Fruit fly (Drosophila melanogaster) whole organism, embryonic: ENCODE measurements around the gene Ttc19.

ENCODE experiments used
- Awh ChIP-seq: fragments of 200-800 bp; sonication (Bioruptor generic); IDR thresholded peaks from 2 replicates; pipeline ENCODE4, ENCODE4 v1.3.6; 2022; ENCODE audit warnings: missing biosample characterization, missing genetic modification characterization
- CG10267 ChIP-seq: fragments of 200-800 bp; sonication (Bioruptor generic); optimal IDR thresholded peaks from 2 replicates; lab custom pipeline; 2018; ENCODE audit warnings: missing biosample characterization, mild to moderate bottlenecking, missing genetic modification characterization, moderate library complexity
- CG10321 ChIP-seq: fragments of 200-800 bp; sonication (Bioruptor generic); IDR thresholded peaks from 2 replicates; pipeline ENCODE4 v1.3.6; 2022; ENCODE audit warnings: missing biosample characterization, missing genetic modification characterization
- CG10462 ChIP-seq: fragments of 200-800 bp; sonication (Bioruptor generic); optimal IDR thresholded peaks from 2 replicates; lab custom pipeline; 2016; ENCODE audit warnings: missing biosample characterization, missing genetic modification characterization
- CG10543 ChIP-seq: fragments of 200-800 bp; sonication (Bioruptor generic); optimal IDR thresholded peaks from 3 replicates; lab custom pipeline; 2017; ENCODE audit warnings: missing biosample characterization, mild to moderate bottlenecking, missing genetic modification characterization, moderate library complexity
- CG10565 ChIP-seq: fragments of 200-800 bp; sonication (Bioruptor generic); optimal IDR thresholded peaks from 3 replicates; lab custom pipeline; 2016; ENCODE audit warnings: missing biosample characterization, mild to moderate bottlenecking, missing genetic modification characterization
- CG12071 ChIP-seq: fragments of 200-800 bp; sonication (Bioruptor generic); optimal IDR thresholded peaks from 3 replicates; lab custom pipeline; 2018; ENCODE audit warnings: missing biosample characterization, mild to moderate bottlenecking, missing genetic modification characterization
- CG13296 ChIP-seq: fragments of 200-800 bp; sonication (Bioruptor generic); optimal IDR thresholded peaks from 3 replicates; lab custom pipeline; 2018; ENCODE audit warnings: missing biosample characterization, mild to moderate bottlenecking, missing genetic modification characterization
- CG15601 ChIP-seq: fragments of 200-800 bp; sonication (Bioruptor generic); optimal IDR thresholded peaks from 3 replicates; lab custom pipeline; 2019; ENCODE audit warnings: missing biosample characterization, mild to moderate bottlenecking, missing genetic modification characterization, moderate library complexity
- CG15696 ChIP-seq: fragments of 200-800 bp; sonication (Bioruptor generic); optimal IDR thresholded peaks from 2 replicates; lab custom pipeline; 2019; ENCODE audit warnings: missing biosample characterization, mild to moderate bottlenecking, missing genetic modification characterization, moderate library complexity
- CG16815 ChIP-seq: fragments of 200-800 bp; sonication (Bioruptor generic); optimal IDR thresholded peaks from 3 replicates; lab custom pipeline; 2017; ENCODE audit warnings: missing biosample characterization, mild to moderate bottlenecking, missing genetic modification characterization
- CG18262 ChIP-seq: fragments of 200-800 bp; optimal IDR thresholded peaks from 3 replicates; lab custom pipeline; 2019; ENCODE audit warnings: missing biosample characterization, mild to moderate bottlenecking, missing genetic modification characterization, moderate library complexity
- CG3726 ChIP-seq: fragments of 200-800 bp; sonication (Bioruptor generic); IDR thresholded peaks from 3 replicates; pipeline ENCODE4, ENCODE4 v1.3.6; 2022; ENCODE audit warnings: missing biosample characterization, missing genetic modification characterization
- CG42726 ChIP-seq: fragments of 200-800 bp; sonication (Bioruptor generic); IDR thresholded peaks from 2 replicates; pipeline ENCODE4 v1.3.6; 2022; ENCODE audit warnings: missing biosample characterization, missing genetic modification characterization; ENCODE audit not compliant: partially characterized antibody
- CG5180 ChIP-seq: fragments of 200-800 bp; sonication (Bioruptor generic); optimal IDR thresholded peaks from 3 replicates; lab custom pipeline; 2017; ENCODE audit warnings: missing biosample characterization, missing genetic modification characterization, mild to moderate bottlenecking, moderate library complexity, missing genetic modification reagents
- CG5953 ChIP-seq: fragments of 200-800 bp; sonication (Bioruptor generic); IDR thresholded peaks from 2 replicates; pipeline ENCODE4 v1.3.6; 2022; ENCODE audit warnings: missing biosample characterization, missing genetic modification characterization
- CG8290 ChIP-seq, 3 experiments: fragments of 200-800 bp; sonication (Bioruptor generic); optimal IDR thresholded peaks; 2 replicates each; lab custom pipeline; 2016 to 2019; ENCODE audit warnings: missing biosample characterization in 3 of 3, missing genetic modification characterization in 3 of 3, mild to moderate bottlenecking in 2 of 3, moderate library complexity in 1 of 3
- CG8478 ChIP-seq: fragments of >200 bp; optimal IDR thresholded peaks from 2 replicates; lab custom pipeline; 2018
- CG9817 ChIP-seq: fragments of 200-800 bp; sonication (Bioruptor generic); optimal IDR thresholded peaks from 2 replicates; lab custom pipeline; 2018; ENCODE audit warnings: missing biosample characterization, mild to moderate bottlenecking, missing genetic modification characterization, moderate library complexity
- CkIIα-i1 ChIP-seq: fragments of 200-800 bp; sonication (Bioruptor generic); IDR thresholded peaks from 2 replicates; pipeline ENCODE4 v1.3.6; 2022; ENCODE audit warnings: missing biosample characterization, missing genetic modification characterization
- Dbx ChIP-seq: fragments of 200-800 bp; sonication (Bioruptor generic); IDR thresholded peaks from 3 replicates; pipeline ENCODE4 v1.3.6; 2022; ENCODE audit warnings: missing biosample characterization, missing genetic modification characterization
- Dfd ChIP-seq, 2 experiments: fragments of >200 bp; optimal IDR thresholded peaks; 2 replicates each; lab custom pipeline; 2017; ENCODE audit warnings: missing biosample characterization in 2 of 2, missing genetic modification characterization in 2 of 2
- Gsc ChIP-seq: fragments of 200-800 bp; sonication (Bioruptor generic); IDR thresholded peaks from 2 replicates; pipeline ENCODE4 v1.3.6; 2022; ENCODE audit warnings: missing biosample characterization, missing genetic modification characterization
- Hand ChIP-seq: fragments of 200-800 bp; sonication (Bioruptor generic); optimal IDR thresholded peaks from 2 replicates; lab custom pipeline; 2017; ENCODE audit warnings: mild to moderate bottlenecking, missing biosample characterization, missing genetic modification reagents, missing genetic modification characterization
- Hey ChIP-seq: fragments of 200-800 bp; sonication (Bioruptor generic); optimal IDR thresholded peaks from 3 replicates; lab custom pipeline; 2018; ENCODE audit warnings: missing biosample characterization, mild to moderate bottlenecking, missing genetic modification characterization
- Lim3 ChIP-seq: fragments of 200-800 bp; sonication (Bioruptor generic); IDR thresholded peaks from 2 replicates; pipeline ENCODE4 v1.3.6; 2022; ENCODE audit warnings: missing biosample characterization, missing genetic modification characterization
- MBD-R2 ChIP-seq: fragments of 200-800 bp; sonication (Bioruptor generic); IDR thresholded peaks from 2 replicates; pipeline ENCODE4 v1.3.6; 2022; ENCODE audit warnings: missing biosample characterization, missing genetic modification characterization
- MESR4 ChIP-seq: fragments of 200-800 bp; sonication (Bioruptor generic); optimal IDR thresholded peaks from 2 replicates; lab custom pipeline; 2018; ENCODE audit warnings: missing biosample characterization, mild to moderate bottlenecking, missing genetic modification characterization, moderate library complexity
- MTF-1 ChIP-seq: fragments of 200-800 bp; sonication (Bioruptor generic); optimal IDR thresholded peaks from 2 replicates; lab custom pipeline; 2018; ENCODE audit warnings: missing biosample characterization, mild to moderate bottlenecking, missing genetic modification characterization, borderline replicate concordance
- Myb ChIP-seq: fragments of 200-800 bp; sonication (Bioruptor generic); optimal IDR thresholded peaks from 2 replicates; lab custom pipeline; 2016; ENCODE audit warnings: missing biosample characterization, missing genetic modification characterization
- Nf-YC ChIP-seq: fragments of 200-800 bp; optimal IDR thresholded peaks from 3 replicates; lab custom pipeline; 2019; ENCODE audit warnings: missing biosample characterization, mild to moderate bottlenecking, missing genetic modification characterization, moderate library complexity
- Oli ChIP-seq: fragments of 200-800 bp; sonication (Bioruptor generic); optimal IDR thresholded peaks from 2 replicates; lab custom pipeline; 2018; ENCODE audit warnings: missing biosample characterization, mild to moderate bottlenecking, missing genetic modification characterization, moderate library complexity
- Opbp ChIP-seq: fragments of 200-800 bp; sonication (Bioruptor generic); IDR thresholded peaks from 3 replicates; pipeline ENCODE4 v1.3.6; 2022; ENCODE audit warnings: missing biosample characterization, missing genetic modification characterization; ENCODE audit not compliant: partially characterized antibody
- Poxn ChIP-seq: fragments of 200-800 bp; sonication (Bioruptor generic); IDR thresholded peaks from 2 replicates; pipeline ENCODE4 v1.3.6; 2022; ENCODE audit warnings: missing biosample characterization, missing genetic modification characterization
- Trl ChIP-seq, 3 experiments: fragments of >200 bp in 2 of 3; fragments of 200-800 bp in 1 of 3; sonication (Bioruptor generic) in 1 of 3; optimal IDR thresholded peaks; 2 replicates in 1 of 3; 3 replicates in 2 of 3; lab custom pipeline; 2016 to 2017; ENCODE audit warnings: missing biosample characterization in 1 of 3, missing genetic modification characterization in 1 of 3
- Xrp1 ChIP-seq: fragments of 200-800 bp; sonication (Bioruptor generic); IDR thresholded peaks from 2 replicates; pipeline ENCODE4 v1.3.6; 2022; ENCODE audit warnings: missing biosample characterization, missing genetic modification characterization
- abd-A ChIP-seq: fragments of 200-800 bp; sonication (Bioruptor generic); optimal IDR thresholded peaks from 3 replicates; lab custom pipeline; 2019; ENCODE audit warnings: missing biosample characterization, mild to moderate bottlenecking, missing genetic modification characterization, moderate library complexity
- crp ChIP-seq, 2 experiments: fragments of 200-800 bp; sonication (Bioruptor generic); optimal IDR thresholded peaks; 2 replicates in 1 of 2; 3 replicates in 1 of 2; lab custom pipeline; 2017; ENCODE audit warnings: missing biosample characterization in 2 of 2, missing genetic modification characterization in 2 of 2, mild to moderate bottlenecking in 1 of 2, moderate library complexity in 1 of 2
- dati ChIP-seq: fragments of 200-800 bp; sonication (Bioruptor generic); IDR thresholded peaks from 2 replicates; pipeline ENCODE4 v1.3.6; 2022; ENCODE audit warnings: missing biosample characterization, missing genetic modification characterization
- fd96Cb ChIP-seq: fragments of 200-800 bp; sonication (Bioruptor generic); optimal IDR thresholded peaks from 2 replicates; lab custom pipeline; 2018; ENCODE audit warnings: missing biosample characterization, mild to moderate bottlenecking, missing genetic modification characterization, moderate library complexity
- gcm2 ChIP-seq: fragments of 200-800 bp; sonication (Bioruptor generic); optimal IDR thresholded peaks from 2 replicates; lab custom pipeline; 2016; ENCODE audit warnings: missing biosample characterization, missing genetic modification characterization
- gfzf ChIP-seq: fragments of 200-800 bp; sonication (Bioruptor generic); optimal IDR thresholded peaks from 2 replicates; lab custom pipeline; 2016; ENCODE audit warnings: missing biosample characterization, mild to moderate bottlenecking, missing genetic modification characterization, moderate library complexity
- ind ChIP-seq: fragments of 200-800 bp; sonication (Bioruptor generic); optimal IDR thresholded peaks from 3 replicates; lab custom pipeline; 2016; ENCODE audit warnings: missing biosample characterization, missing genetic modification characterization
- jigr1 ChIP-seq: fragments of 200-800 bp; sonication (Bioruptor generic); IDR thresholded peaks from 3 replicates; pipeline ENCODE4 v1.3.6; 2022; ENCODE audit warnings: missing biosample characterization, missing genetic modification characterization
- klu ChIP-seq: fragments of 200-800 bp; sonication (Bioruptor generic); IDR thresholded peaks from 2 replicates; pipeline ENCODE4 v1.3.6; 2022; ENCODE audit warnings: missing biosample characterization, missing genetic modification characterization
- pb ChIP-seq: fragments of 200-800 bp; sonication (Bioruptor generic); optimal IDR thresholded peaks from 3 replicates; lab custom pipeline; 2016; ENCODE audit warnings: missing biosample characterization, missing genetic modification characterization
- pfk ChIP-seq: fragments of 200-800 bp; sonication (Bioruptor generic); optimal IDR thresholded peaks from 2 replicates; lab custom pipeline; 2018; ENCODE audit warnings: missing biosample characterization, mild to moderate bottlenecking, missing genetic modification characterization, moderate library complexity
- schlank ChIP-seq: fragments of 200-800 bp; sonication (Bioruptor generic); optimal IDR thresholded peaks from 2 replicates; lab custom pipeline; 2018; ENCODE audit warnings: missing biosample characterization, mild to moderate bottlenecking, missing genetic modification characterization
- so ChIP-seq: fragments of 200-800 bp; sonication (Bioruptor generic); IDR thresholded peaks from 3 replicates; pipeline ENCODE4 v1.3.6; 2022; ENCODE audit warnings: missing biosample characterization, missing genetic modification characterization
- ssp ChIP-seq: fragments of 200-800 bp; sonication (Bioruptor generic); IDR thresholded peaks from 2 replicates; pipeline ENCODE4 v1.3.6; 2022; ENCODE audit warnings: missing biosample characterization, missing genetic modification characterization
- z ChIP-seq: fragments of 200-800 bp; sonication (Bioruptor generic); IDR thresholded peaks from 3 replicates; pipeline ENCODE4 v1.3.6; 2022; ENCODE audit warnings: missing biosample characterization, missing genetic modification characterization

Gene Ttc19

dm6 chr2L:19019160-19019592 lies 25.8 kb downstream of the Ttc19 start (continued):
- TF ChIP-seq so (no peak), Awh (GFP tag; lab: Robert Waterston, UW) (no peak), Xrp1 (GFP tag; lab: Robert Waterston, UW) (no peak), Nf-YC (tag; lab: Kevin White, UChicago) (peak; percentile 14), CG18262 (tag; lab: Kevin White, UChicago) (peak; percentile 52), Dfd (GFP tag; optimal IDR thresholded peaks at IDR 0.05; lab: Kevin White, UChicago) (no peak), CG42726 (GFP tag; lab: Robert Waterston, UW) (no peak), CG13296 (GFP tag; lab: Kevin White, UChicago) (peak; percentile 11), CG10267 (tag; lab: Kevin White, UChicago) (peak; percentile 14), CG3726 (GFP tag; lab: Robert Waterston, UW) (no peak), CG12071 (GFP tag; lab: Kevin White, UChicago) (no peak), abd-A (no peak), Hey (no peak), Hand (GFP tag; lab: Kevin White, UChicago) (peak; percentile 39), z (no peak), gfzf (GFP tag; lab: Kevin White, UChicago) (no peak), CG5180 (GFP tag; lab: Kevin White, UChicago) (peak; percentile 10), CG5953 (GFP tag; lab: Robert Waterston, UW) (no peak), CG10565 (no peak), schlank (tag; lab: Kevin White, UChicago) (no peak), pfk (GFP tag; lab: Kevin White, UChicago) (no peak), CG10543 (no peak), CkIIα-i1 (no peak), dati (GFP tag; lab: Robert Waterston, UW) (no peak), Gsc (no peak), CG10321 (GFP tag; lab: Robert Waterston, UW) (no peak), Trl (optimal IDR thresholded peaks at IDR 0.05; lab: Kevin White, UChicago) (no peak), Trl (GFP tag; optimal IDR thresholded peaks at IDR 0.05; lab: Kevin White, UChicago) (no peak), CG15696 (tag; lab: Kevin White, UChicago) (no peak), Lim3 (no peak), jigr1 (no peak), CG8478 (lab: Kevin White, UChicago) (no peak), MESR4 (GFP tag; lab: Kevin White, UChicago) (no peak), CG9817 (tag; lab: Kevin White, UChicago) (no peak), Poxn (GFP tag; lab: Robert Waterston, UW) (no peak), CG16815 (GFP tag; lab: Kevin White, UChicago) (peak; percentile 7), ssp (GFP tag; lab: Robert Waterston, UW) (no peak), ind (GFP tag; lab: Kevin White, UChicago) (peak; percentile 25), CG15601 (tag; lab: Kevin White, UChicago) (no peak), fd96Cb (tag; lab: Kevin White, UChicago) (peak; percentile 15), CG8290 (GFP tag; optimal IDR thresholded peaks at IDR 0.05; lab: Kevin White, UChicago) (no peak), CG8290 (tag; optimal IDR thresholded peaks at IDR 0.05; lab: Kevin White, UChicago) (no peak), MTF-1 (no peak), gcm2 (no peak), Opbp (GFP tag; lab: Robert Waterston, UW) (no peak), Dbx (GFP tag; lab: Robert Waterston, UW) (no peak), Myb (GFP tag; lab: Kevin White, UChicago) (no peak), pb (GFP tag; lab: Kevin White, UChicago) (no peak), MBD-R2 (no peak), CG10462 (no peak), Oli (tag; lab: Kevin White, UChicago) (peak; percentile 48), crp (GFP tag; optimal IDR thresholded peaks at IDR 0.05; lab: Kevin White, UChicago) (no peak), klu (GFP tag; lab: Robert Waterston, UW) (no peak)
